Fruit fly (Drosophila melanogaster): ENCODE data around the gene Dim1.

DNA sequence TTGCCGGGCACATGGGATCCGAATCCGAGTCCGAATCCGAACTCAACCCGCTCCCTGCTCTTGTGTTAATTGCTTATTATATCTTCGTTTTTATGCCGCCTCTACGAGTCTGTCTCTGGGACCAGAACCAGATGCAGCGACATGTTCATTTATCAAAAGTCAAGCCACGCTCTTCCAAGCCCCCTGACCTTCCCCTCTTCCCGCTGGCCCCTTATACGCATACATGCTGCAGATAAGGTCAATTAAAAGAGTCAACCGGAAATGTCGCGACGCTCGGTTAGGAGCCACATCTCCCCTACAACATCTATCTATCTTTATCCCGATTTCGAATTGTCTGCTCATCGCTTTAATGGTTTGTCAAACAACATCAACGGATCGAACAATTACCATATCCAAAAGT lies 25.3 kb upstream of the Dim1 start:
- TF ChIP-seq h (optimal IDR thresholded peaks at IDR 0.05), result no peak
- TF ChIP-seq psq (optimal IDR thresholded peaks at IDR 0.05), result no peak
- TF ChIP-seq Myc (optimal IDR thresholded peaks at IDR 0.05), result no peak

Measured in Kc167 (cell line).